Worm (Caenorhabditis elegans): ENCODE measurements around the gene EEED8.2.
A peak's percentile ranks its signal among the peaks of the same experiment; 100 is the strongest.

Gene EEED8.2

DNA sequence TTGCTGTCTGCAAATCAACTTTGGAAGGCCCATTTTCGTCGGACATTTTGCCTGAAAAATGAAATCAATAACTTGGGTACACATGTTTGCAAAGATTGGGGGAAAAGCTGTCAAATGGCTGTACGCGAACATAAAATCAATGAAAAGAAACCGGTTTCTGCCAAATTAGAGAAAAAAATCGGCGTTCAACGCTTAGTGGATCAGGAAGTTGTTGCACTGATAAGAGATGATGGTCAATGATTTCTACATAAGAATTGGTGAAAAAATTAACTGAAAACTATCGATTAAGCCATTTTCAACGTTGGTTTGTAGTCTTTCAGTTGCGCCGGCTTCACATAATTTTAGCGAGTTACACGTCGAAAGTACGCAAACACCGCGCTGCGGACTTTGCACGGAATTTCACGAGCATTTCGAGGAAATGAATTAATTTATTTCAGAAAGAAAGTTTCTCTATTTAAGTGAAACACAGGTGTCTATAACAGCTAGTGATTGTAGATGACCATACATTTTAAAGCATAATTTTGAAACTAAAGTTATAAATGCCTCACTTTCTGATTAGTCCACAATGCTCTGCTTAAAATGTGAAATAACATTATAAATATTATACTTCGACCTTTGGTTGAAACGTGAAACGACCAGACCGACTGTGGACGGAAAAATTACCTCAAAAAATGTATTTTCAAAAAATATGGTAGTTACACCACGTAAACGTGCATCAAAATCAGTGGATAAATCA, 13.2 kb downstream of the EEED8.2 start, which contains the start of the genes F07F6.4 and F07F6.2:
TSS of gene F07F6.4 (minus strand) at position 51 of the 736 bp plus-strand sequence.
TSS of gene F07F6.2 (plus strand) at position 686 of the 736 bp plus-strand sequence.
- TF ChIP-seq hmg-4 (GFP tag; optimal IDR thresholded peaks at IDR 0.05), result no peak
- TF ChIP-seq F13C5.2 (tag; optimal IDR thresholded peaks at IDR 0.05), result peak; percentile 9
- TF ChIP-seq ceh-13 (GFP tag; optimal IDR thresholded peaks at IDR 0.05), result no peak
- TF ChIP-seq sea-1 (GFP tag; conservative IDR thresholded peaks at IDR 0.05), result no peak
- TF ChIP-seq tra-4 (tag; optimal IDR thresholded peaks at IDR 0.05), result no peak

DNA sequence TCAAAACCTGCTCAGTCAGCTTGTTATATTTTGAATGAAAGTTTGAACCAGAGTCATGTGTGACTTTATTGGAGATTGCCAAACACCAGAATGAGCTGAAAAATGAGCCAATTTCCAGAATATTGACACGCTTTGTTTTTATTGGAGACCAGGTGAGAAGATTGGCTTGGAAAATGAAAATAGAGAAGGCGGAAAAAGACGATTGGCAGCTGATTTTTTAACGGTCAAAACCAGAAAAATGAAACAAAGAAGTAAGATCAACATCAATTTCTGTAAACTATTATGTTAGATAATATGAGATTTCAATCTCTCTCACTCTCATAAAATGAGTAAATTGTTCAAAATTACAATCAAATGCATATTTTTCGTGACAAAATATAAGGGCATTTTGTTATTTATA, 16.6 kb downstream of the EEED8.2 start, which contains the start of gene srx-114:
TSS of gene srx-114 (minus strand) at position 101 of the 400 bp plus-strand sequence.
- TF ChIP-seq tra-4 (tag; optimal IDR thresholded peaks at IDR 0.05) (no peak), pes-1 (GFP tag; IDR thresholded peaks at IDR 0.05) (no peak), B0310.2 (tag; optimal IDR thresholded peaks at IDR 0.05) (no peak), hmbx-1 (tag; optimal IDR thresholded peaks at IDR 0.05) (no peak), aly-1 (tag; optimal IDR thresholded peaks at IDR 0.05) (no peak), ets-7 (tag; optimal IDR thresholded peaks at IDR 0.05) (no peak), ceh-13 (GFP tag; optimal IDR thresholded peaks at IDR 0.05) (no peak), sea-1 (GFP tag; conservative IDR thresholded peaks at IDR 0.05) (no peak), hmg-4 (GFP tag; optimal IDR thresholded peaks at IDR 0.05) (no peak), F13C5.2 (tag; optimal IDR thresholded peaks at IDR 0.05) (no peak), scrt-1 (GFP tag; IDR thresholded peaks at IDR 0.05) (no peak), tbx-37 (GFP tag; conservative IDR thresholded peaks at IDR 0.05) (no peak), flt-1 (GFP tag; IDR thresholded peaks at IDR 0.05) (no peak), hnd-1 (tag; optimal IDR thresholded peaks at IDR 0.05) (no peak), tbx-11 (GFP tag; IDR thresholded peaks at IDR 0.05) (no peak), ceh-36 (tag; optimal IDR thresholded peaks at IDR 0.05) (no peak), ama-1 (optimal IDR thresholded peaks at IDR 0.05) (no peak)

DNA sequence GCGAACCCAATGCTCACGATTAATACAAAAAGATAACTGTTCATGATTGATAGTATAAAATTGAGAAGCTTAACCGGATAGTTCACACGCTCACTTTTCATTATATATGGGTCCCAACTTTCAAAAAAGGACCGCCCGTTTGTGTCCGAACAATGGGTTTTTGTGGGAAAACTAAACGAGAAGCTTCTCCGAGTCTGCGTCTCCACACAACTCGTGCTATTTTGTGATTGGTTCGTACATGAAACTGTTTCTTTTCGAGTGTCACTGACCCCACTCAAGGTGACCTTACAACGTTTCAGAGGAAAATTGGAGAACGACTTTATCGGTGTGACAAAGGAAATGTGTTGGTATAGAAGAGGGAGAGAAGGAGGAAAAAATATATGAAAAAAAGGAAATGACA, 20.3 kb downstream of the EEED8.2 start, which contains the start of gene dct-5:
TSS of gene dct-5 (minus strand) at position 101 of the 400 bp plus-strand sequence.
- TF ChIP-seq ama-1 (optimal IDR thresholded peaks at IDR 0.05) (no peak), F13C5.2 (tag; optimal IDR thresholded peaks at IDR 0.05) (no peak), tbx-11 (GFP tag; IDR thresholded peaks at IDR 0.05) (no peak), tbx-37 (GFP tag; conservative IDR thresholded peaks at IDR 0.05) (no peak), hmg-4 (GFP tag; optimal IDR thresholded peaks at IDR 0.05) (no peak), pes-1 (GFP tag; IDR thresholded peaks at IDR 0.05) (no peak), hnd-1 (tag; optimal IDR thresholded peaks at IDR 0.05) (no peak), sea-1 (GFP tag; conservative IDR thresholded peaks at IDR 0.05) (no peak), scrt-1 (GFP tag; IDR thresholded peaks at IDR 0.05) (no peak), tra-4 (tag; optimal IDR thresholded peaks at IDR 0.05) (no peak), flt-1 (GFP tag; IDR thresholded peaks at IDR 0.05) (no peak), ets-7 (tag; optimal IDR thresholded peaks at IDR 0.05) (no peak), aly-1 (tag; optimal IDR thresholded peaks at IDR 0.05) (no peak), ceh-13 (GFP tag; optimal IDR thresholded peaks at IDR 0.05) (no peak), B0310.2 (tag; optimal IDR thresholded peaks at IDR 0.05) (no peak), hmbx-1 (tag; optimal IDR thresholded peaks at IDR 0.05) (no peak), ceh-36 (tag; optimal IDR thresholded peaks at IDR 0.05) (no peak)

DNA sequence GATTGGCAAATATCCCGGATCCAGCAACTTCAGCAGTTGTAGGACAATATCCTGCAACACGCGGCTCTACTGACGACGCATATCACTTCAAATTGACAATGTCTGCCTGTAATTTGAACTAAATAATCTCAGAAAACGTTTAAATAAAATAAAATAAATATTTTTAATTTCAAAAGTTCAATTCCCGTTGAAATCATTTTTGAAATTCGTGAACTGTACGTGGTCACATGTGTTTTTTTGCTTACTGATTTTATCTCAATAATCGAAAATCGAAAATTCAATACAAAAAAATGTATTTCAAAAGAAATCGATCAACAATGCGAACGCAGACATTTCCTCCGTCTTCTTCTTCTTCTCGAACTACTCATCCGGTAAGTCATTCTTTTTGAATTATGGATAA, 21.1 kb downstream of the EEED8.2 start, which contains the start of gene F07F6.1:
TSS of gene F07F6.1 (plus strand) at position 301 of the 400 bp plus-strand sequence.
- TF ChIP-seq pes-1 (GFP tag; IDR thresholded peaks at IDR 0.05), result no peak
- TF ChIP-seq tra-4 (tag; optimal IDR thresholded peaks at IDR 0.05), result no peak
- TF ChIP-seq aly-1 (tag; optimal IDR thresholded peaks at IDR 0.05), result no peak
- TF ChIP-seq ets-7 (tag; optimal IDR thresholded peaks at IDR 0.05), result no peak
- no peak for TF ChIP-seq ceh-13 (GFP tag; optimal IDR thresholded peaks at IDR 0.05)
- no peak for TF ChIP-seq sea-1 (GFP tag; conservative IDR thresholded peaks at IDR 0.05)
- TF ChIP-seq tbx-11 (GFP tag; IDR thresholded peaks at IDR 0.05), result no peak
- no peak for TF ChIP-seq hmbx-1 (tag; optimal IDR thresholded peaks at IDR 0.05)
- TF ChIP-seq ama-1 (optimal IDR thresholded peaks at IDR 0.05), result no peak
- TF ChIP-seq hmg-4 (GFP tag; optimal IDR thresholded peaks at IDR 0.05), result no peak

DNA sequence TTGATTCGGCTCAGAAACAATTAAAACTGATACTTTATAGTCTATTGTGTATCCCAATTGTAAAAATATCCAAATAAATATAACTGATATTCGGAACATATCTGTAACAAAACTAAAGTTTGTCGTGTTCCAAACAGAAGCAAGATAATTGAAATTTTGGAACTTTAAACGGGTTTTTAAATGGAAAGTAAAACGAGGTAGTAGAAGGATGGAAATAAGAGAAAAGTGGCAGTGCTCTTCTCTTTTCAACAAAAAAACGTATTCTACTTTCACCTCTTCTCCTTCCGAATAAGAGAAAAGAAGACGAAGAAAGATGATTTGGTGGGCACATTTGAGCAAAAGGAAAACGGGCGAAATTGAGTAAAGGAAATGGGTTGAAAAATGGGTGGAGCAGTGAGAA, 30.0 kb downstream of the EEED8.2 start, which contains the start of gene nmr-1:
TSS of gene nmr-1 (minus strand) at position 101 of the 400 bp plus-strand sequence.
- TF ChIP-seq tbx-11 (GFP tag; IDR thresholded peaks at IDR 0.05), result no peak
- no peak for TF ChIP-seq ceh-13 (GFP tag; optimal IDR thresholded peaks at IDR 0.05)
- TF ChIP-seq hmg-4 (GFP tag; optimal IDR thresholded peaks at IDR 0.05), result no peak
- no peak for TF ChIP-seq B0310.2 (tag; optimal IDR thresholded peaks at IDR 0.05)
- no peak for TF ChIP-seq ama-1 (optimal IDR thresholded peaks at IDR 0.05)
- TF ChIP-seq aly-1 (tag; optimal IDR thresholded peaks at IDR 0.05), result no peak
- TF ChIP-seq ets-7 (tag; optimal IDR thresholded peaks at IDR 0.05), result no peak
- TF ChIP-seq pes-1 (GFP tag; IDR thresholded peaks at IDR 0.05), result no peak
- TF ChIP-seq ceh-36 (tag; optimal IDR thresholded peaks at IDR 0.05), result no peak
- TF ChIP-seq flt-1 (GFP tag; IDR thresholded peaks at IDR 0.05), result no peak
- TF ChIP-seq hmbx-1 (tag; optimal IDR thresholded peaks at IDR 0.05), result no peak
- no peak for TF ChIP-seq scrt-1 (GFP tag; IDR thresholded peaks at IDR 0.05)
- no peak for TF ChIP-seq sea-1 (GFP tag; conservative IDR thresholded peaks at IDR 0.05)
- no peak for TF ChIP-seq hnd-1 (tag; optimal IDR thresholded peaks at IDR 0.05)
- TF ChIP-seq tra-4 (tag; optimal IDR thresholded peaks at IDR 0.05), result no peak

DNA sequence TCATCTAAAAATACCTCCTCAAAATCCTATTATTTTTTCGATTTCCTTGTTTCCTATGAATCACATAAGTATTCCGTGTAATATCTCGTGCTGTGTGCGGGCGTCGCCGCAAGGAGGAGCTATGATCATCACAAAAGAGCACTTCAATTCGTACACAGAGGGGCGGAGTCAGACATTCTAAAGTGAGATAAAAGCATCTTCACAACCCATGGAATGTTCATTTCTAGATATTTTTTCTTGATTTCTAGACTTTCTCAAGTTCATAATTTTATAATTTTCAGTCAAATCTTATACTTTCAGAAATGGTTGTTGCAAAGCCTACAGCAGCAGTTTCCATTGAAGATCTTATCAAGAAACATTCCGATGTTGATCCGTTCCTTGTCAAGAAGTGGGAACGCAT, 30.9 kb downstream of the EEED8.2 start, which contains the start of gene cex-1:
TSS of gene cex-1 (plus strand) at position 301 of the 400 bp plus-strand sequence.
- TF ChIP-seq hnd-1 (tag; optimal IDR thresholded peaks at IDR 0.05), result no peak
- no peak for TF ChIP-seq tbx-37 (GFP tag; conservative IDR thresholded peaks at IDR 0.05)
- TF ChIP-seq hmg-4 (GFP tag; optimal IDR thresholded peaks at IDR 0.05), result no peak
- TF ChIP-seq pes-1 (GFP tag; IDR thresholded peaks at IDR 0.05), result no peak
- no peak for TF ChIP-seq sea-1 (GFP tag; conservative IDR thresholded peaks at IDR 0.05)
- no peak for TF ChIP-seq flt-1 (GFP tag; IDR thresholded peaks at IDR 0.05)
- TF ChIP-seq ceh-36 (tag; optimal IDR thresholded peaks at IDR 0.05), result no peak
- no peak for TF ChIP-seq F13C5.2 (tag; optimal IDR thresholded peaks at IDR 0.05)

DNA sequence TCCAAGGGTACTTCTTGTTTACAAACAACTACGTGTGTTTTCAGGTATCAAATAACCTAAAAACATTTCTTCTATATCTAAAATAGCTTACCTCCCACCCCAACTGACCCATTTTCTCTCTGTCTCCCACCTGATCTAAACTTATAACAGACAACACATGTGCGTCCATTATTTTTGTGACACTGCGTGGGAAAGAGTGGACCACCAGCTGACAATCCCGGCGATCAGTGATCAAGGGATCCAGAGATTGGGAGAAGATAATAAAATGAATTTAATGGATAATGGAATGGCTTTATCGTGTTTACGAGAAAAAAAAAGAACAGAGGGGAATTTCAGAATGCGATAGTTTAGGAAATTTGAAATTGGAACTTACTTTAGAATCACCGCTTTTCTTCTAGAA, 32.7 kb downstream of the EEED8.2 start:
- no peak for TF ChIP-seq hmbx-1 (tag; optimal IDR thresholded peaks at IDR 0.05)
- no peak for TF ChIP-seq ceh-36 (tag; optimal IDR thresholded peaks at IDR 0.05)
- no peak for TF ChIP-seq flt-1 (GFP tag; IDR thresholded peaks at IDR 0.05)
- no peak for TF ChIP-seq hmg-4 (GFP tag; optimal IDR thresholded peaks at IDR 0.05)
- TF ChIP-seq F13C5.2 (tag; optimal IDR thresholded peaks at IDR 0.05), result no peak
